Worm (Caenorhabditis elegans): Measurements from ENCODE around the gene M03F4.4.

Gene M03F4.4

DNA sequence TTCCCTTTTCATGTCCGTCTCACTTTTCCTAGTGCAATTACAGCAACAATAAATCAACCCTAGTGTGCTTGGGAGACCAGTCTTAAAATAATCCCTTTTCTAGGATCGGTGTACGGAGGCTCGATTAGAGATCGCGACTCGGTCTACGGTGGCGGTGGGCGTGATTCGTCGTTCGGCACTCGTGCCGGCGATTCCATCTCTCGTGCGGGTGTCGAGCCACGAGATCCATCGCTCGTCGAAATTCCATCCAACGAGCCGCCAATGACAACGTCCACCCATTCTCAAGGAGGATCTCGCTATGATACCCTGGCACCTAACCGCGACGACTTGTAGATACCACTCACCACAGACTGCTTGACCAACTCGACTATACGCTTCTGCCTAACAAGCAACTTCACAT lies 35.3 kb upstream of the M03F4.4 start:
- TF ChIP-seq sptf-1 (tag; optimal IDR thresholded peaks at IDR 0.05) (no peak), drap-1 (GFP tag; optimal IDR thresholded peaks at IDR 0.05) (no peak), mab-5 (tag; optimal IDR thresholded peaks at IDR 0.05) (no peak), flh-1 (GFP tag; optimal IDR thresholded peaks at IDR 0.05) (no peak), bed-3 (GFP tag; optimal IDR thresholded peaks at IDR 0.05) (no peak), mep-1 (tag; optimal IDR thresholded peaks at IDR 0.05) (no peak), ces-1 (GFP tag; optimal IDR thresholded peaks at IDR 0.05) (no peak), zip-8 (tag; optimal IDR thresholded peaks at IDR 0.05) (no peak), ham-2 (GFP tag; optimal IDR thresholded peaks at IDR 0.05) (no peak), nhr-28 (tag; optimal IDR thresholded peaks at IDR 0.05) (no peak), ceh-43 (GFP tag; optimal IDR thresholded peaks at IDR 0.05) (no peak), ceh-83 (GFP tag; optimal IDR thresholded peaks at IDR 0.05) (no peak), cnd-1 (tag; optimal IDR thresholded peaks at IDR 0.05) (no peak), ztf-11 (tag; optimal IDR thresholded peaks at IDR 0.05) (no peak), lin-13 (tag; optimal IDR thresholded peaks at IDR 0.05) (no peak), nhr-2 (tag; optimal IDR thresholded peaks at IDR 0.05) (no peak), nhr-12 (tag; optimal IDR thresholded peaks at IDR 0.05) (no peak), tbx-8 (GFP tag; optimal IDR thresholded peaks at IDR 0.05) (no peak), mls-2 (tag; optimal IDR thresholded peaks at IDR 0.05) (no peak)

DNA sequence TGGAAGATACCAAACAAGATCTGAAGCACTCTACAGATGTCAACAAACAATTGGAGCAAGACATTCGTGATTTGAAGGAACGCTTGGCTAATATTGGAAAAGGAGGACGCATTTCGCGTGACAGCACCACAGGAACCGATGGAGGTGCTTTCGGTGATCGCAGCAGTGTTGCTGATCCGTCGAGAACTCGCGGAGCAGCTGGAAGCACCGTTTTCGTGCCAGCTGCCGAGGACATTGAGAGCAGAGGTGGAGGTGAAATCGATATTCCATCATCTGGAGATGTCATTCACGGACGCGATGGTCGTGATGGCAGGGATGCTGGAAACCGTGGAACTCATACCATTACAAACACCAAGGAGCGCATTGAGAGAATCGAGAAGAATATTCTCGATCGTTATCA lies 30.4 kb upstream of the M03F4.4 start:
- TF ChIP-seq zip-8 (tag; optimal IDR thresholded peaks at IDR 0.05) (no peak), nhr-12 (tag; optimal IDR thresholded peaks at IDR 0.05) (no peak), snpc-4 (tag; optimal IDR thresholded peaks at IDR 0.05) (no peak), lsy-2 (tag; optimal IDR thresholded peaks at IDR 0.05) (no peak), flh-1 (GFP tag; optimal IDR thresholded peaks at IDR 0.05) (no peak), mep-1 (tag; optimal IDR thresholded peaks at IDR 0.05) (no peak), ham-2 (GFP tag; optimal IDR thresholded peaks at IDR 0.05) (no peak), lin-13 (tag; optimal IDR thresholded peaks at IDR 0.05) (no peak), hlh-1 (tag; optimal IDR thresholded peaks at IDR 0.05) (no peak), ces-1 (GFP tag; optimal IDR thresholded peaks at IDR 0.05) (no peak), nhr-237 (tag; optimal IDR thresholded peaks at IDR 0.05) (no peak), ceh-83 (GFP tag; optimal IDR thresholded peaks at IDR 0.05) (no peak)

DNA sequence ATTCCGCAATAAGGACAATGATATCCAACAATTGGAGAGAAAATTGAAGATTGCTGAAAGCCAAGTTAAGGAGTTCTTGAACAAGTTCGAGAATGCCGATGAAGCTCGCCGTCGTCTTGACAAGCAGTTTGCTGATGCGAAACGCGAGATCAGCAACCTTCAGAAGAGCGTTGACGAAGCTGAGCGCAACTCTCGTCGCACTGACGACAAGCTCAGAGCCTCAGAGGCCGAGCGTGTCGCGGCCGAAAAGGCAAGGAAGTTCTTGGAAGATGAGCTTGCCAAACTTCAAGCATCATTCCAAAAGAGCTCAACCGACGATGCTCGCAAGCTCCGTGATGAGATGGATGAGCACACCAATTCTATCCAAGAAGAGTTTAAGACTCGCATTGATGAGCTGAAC lies 29.1 kb upstream of the M03F4.4 start:
- TF ChIP-seq ceh-83 (GFP tag; optimal IDR thresholded peaks at IDR 0.05) (no peak), elt-1 (tag; optimal IDR thresholded peaks at IDR 0.05; ENCODE audit: borderline replicate concordance, insufficient read depth) (no peak), cnd-1 (tag; optimal IDR thresholded peaks at IDR 0.05) (no peak), ces-1 (GFP tag; optimal IDR thresholded peaks at IDR 0.05) (no peak), sem-2 (GFP tag; optimal IDR thresholded peaks at IDR 0.05) (no peak), elt-3 (tag; optimal IDR thresholded peaks at IDR 0.05) (no peak), flh-1 (GFP tag; optimal IDR thresholded peaks at IDR 0.05) (no peak), mep-1 (tag; optimal IDR thresholded peaks at IDR 0.05) (no peak), bed-3 (GFP tag; optimal IDR thresholded peaks at IDR 0.05) (no peak), unc-62 (GFP tag; optimal IDR thresholded peaks at IDR 0.05) (no peak), lsy-2 (tag; optimal IDR thresholded peaks at IDR 0.05) (no peak), lin-13 (tag; optimal IDR thresholded peaks at IDR 0.05) (no peak), hlh-1 (tag; optimal IDR thresholded peaks at IDR 0.05) (no peak), ceh-43 (GFP tag; optimal IDR thresholded peaks at IDR 0.05) (no peak), nhr-12 (tag; optimal IDR thresholded peaks at IDR 0.05) (no peak), tbx-8 (GFP tag; optimal IDR thresholded peaks at IDR 0.05) (no peak), ham-2 (GFP tag; optimal IDR thresholded peaks at IDR 0.05) (no peak), nhr-76 (tag; optimal IDR thresholded peaks at IDR 0.05) (no peak), mab-5 (tag; optimal IDR thresholded peaks at IDR 0.05) (no peak), pha-4 (tag; optimal IDR thresholded peaks at IDR 0.05) (no peak)

DNA sequence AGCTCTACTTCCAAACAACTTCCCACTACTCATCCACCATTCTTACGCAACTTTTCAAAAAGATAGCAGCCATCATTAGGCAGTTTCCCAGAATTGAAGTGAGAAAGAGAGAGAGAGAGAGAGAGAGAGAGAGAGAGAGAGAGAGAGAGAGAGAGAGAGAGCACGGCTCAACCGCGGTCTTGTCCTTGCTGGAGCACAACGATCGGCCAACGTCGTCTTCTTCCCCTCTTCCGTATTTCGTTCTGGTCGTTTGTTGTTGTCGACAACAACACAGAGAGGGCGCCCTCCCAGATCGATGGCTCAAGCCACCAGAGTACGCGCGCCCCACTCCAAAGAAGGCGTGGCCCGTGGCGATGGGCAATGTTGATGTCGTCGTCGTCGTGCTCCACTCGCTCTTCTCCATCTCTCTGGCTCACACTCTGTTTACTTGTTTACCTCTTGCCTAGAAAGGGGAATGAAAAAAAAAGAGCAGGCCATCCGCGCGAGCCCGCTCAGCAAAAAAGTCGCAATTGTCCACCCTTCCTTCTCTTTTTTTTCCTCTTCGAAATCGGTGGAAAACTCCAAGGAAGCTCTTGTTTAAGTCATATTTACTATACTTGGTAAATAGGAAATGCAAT lies 24.9 kb upstream of the M03F4.4 start:
- TF ChIP-seq ham-2 (GFP tag; optimal IDR thresholded peaks at IDR 0.05) (no peak), flh-1 (GFP tag; optimal IDR thresholded peaks at IDR 0.05) (no peak), ztf-11 (tag; optimal IDR thresholded peaks at IDR 0.05) (no peak), unc-120 (tag; optimal IDR thresholded peaks at IDR 0.05; ENCODE audit: poor library complexity, severe bottlenecking) (no peak), bed-3 (GFP tag; optimal IDR thresholded peaks at IDR 0.05) (no peak), zip-8 (tag; optimal IDR thresholded peaks at IDR 0.05) (no peak), nhr-76 (tag; optimal IDR thresholded peaks at IDR 0.05) (no peak), pha-4 (tag; optimal IDR thresholded peaks at IDR 0.05) (no peak), ceh-43 (GFP tag; optimal IDR thresholded peaks at IDR 0.05) (no peak), lsy-2 (tag; optimal IDR thresholded peaks at IDR 0.05) (no peak), sptf-1 (tag; optimal IDR thresholded peaks at IDR 0.05) (no peak), drap-1 (GFP tag; optimal IDR thresholded peaks at IDR 0.05) (no peak), elt-3 (tag; optimal IDR thresholded peaks at IDR 0.05) (no peak), lin-32 (GFP tag; optimal IDR thresholded peaks at IDR 0.05) (no peak), lin-13 (tag; optimal IDR thresholded peaks at IDR 0.05) (no peak), sem-2 (GFP tag; optimal IDR thresholded peaks at IDR 0.05) (no peak), tbx-8 (GFP tag; optimal IDR thresholded peaks at IDR 0.05) (no peak)

All from whole organism, mixed stage, embryonic.